Fruit fly (Drosophila melanogaster) whole organism, prepupa: ENCODE results near the gene CG4116.
A peak's percentile ranks its signal among the peaks of the same experiment; 100 is the strongest.

Source experiments
- CG10669 ChIP-seq: fragments of 200-800 bp; sonication (Bioruptor generic); optimal IDR thresholded peaks from 3 replicates; lab custom pipeline; 2018; ENCODE audit warnings: missing biosample characterization, mild to moderate bottlenecking, missing genetic modification characterization, moderate library complexity
- CG16779 ChIP-seq: fragments of 200-800 bp; sonication (Bioruptor generic); optimal IDR thresholded peaks from 3 replicates; lab custom pipeline; 2017; ENCODE audit warnings: missing biosample characterization, mild to moderate bottlenecking, missing genetic modification characterization
- CG4318 ChIP-seq: fragments of 200-800 bp; sonication (Bioruptor generic); optimal IDR thresholded peaks from 3 replicates; lab custom pipeline; 2017; ENCODE audit warnings: missing biosample characterization, mild to moderate bottlenecking, missing genetic modification characterization
- CG6163 ChIP-seq: fragments of 200-800 bp; sonication (Bioruptor generic); IDR thresholded peaks from 3 replicates; pipeline ENCODE4 v1.3.6; 2022; ENCODE audit warnings: missing biosample characterization, missing genetic modification characterization
- OdsH ChIP-seq: fragments of 200-800 bp; sonication (Bioruptor generic); optimal IDR thresholded peaks from 3 replicates; lab custom pipeline; 2016; ENCODE audit warnings: missing biosample characterization, missing genetic modification characterization
- Smox ChIP-seq: fragments of 200-800 bp; sonication (Bioruptor generic); optimal IDR thresholded peaks from 3 replicates; lab custom pipeline; 2016; ENCODE audit warnings: missing biosample characterization, missing genetic modification characterization
- achi ChIP-seq: fragments of 200-800 bp; sonication (Bioruptor generic); optimal IDR thresholded peaks from 3 replicates; lab custom pipeline; 2016; ENCODE audit warnings: missing biosample characterization, missing genetic modification characterization
- lz ChIP-seq: fragments of 200-800 bp; sonication (Bioruptor generic); optimal IDR thresholded peaks from 3 replicates; lab custom pipeline; 2016; ENCODE audit warnings: missing biosample characterization, missing genetic modification characterization
- ss ChIP-seq, 2 experiments: fragments of 200-800 bp; sonication (Bioruptor generic); optimal IDR thresholded peaks; 2 replicates in 1 of 2; 3 replicates in 1 of 2; lab custom pipeline; 2017 to 2018; ENCODE audit warnings: mild to moderate bottlenecking in 2 of 2, missing biosample characterization in 2 of 2, missing genetic modification characterization in 2 of 2, moderate library complexity in 1 of 2

dm6 chrX:3036527-3036926 lies 30.8 kb downstream of the CG4116 start:
- no peak for TF ChIP-seq CG16779 (tag; lab: Kevin White, UChicago)
- TF ChIP-seq achi (GFP tag; lab: Kevin White, UChicago) = peak; percentile 24
- no peak for TF ChIP-seq CG4318 (GFP tag; lab: Kevin White, UChicago)
- TF ChIP-seq ss (GFP tag; optimal IDR thresholded peaks at IDR 0.05; lab: Kevin White, UChicago) = peak in 1 of 2 experiments; percentile 62
- peak; percentile 28 for TF ChIP-seq lz (GFP tag; lab: Kevin White, UChicago)
- TF ChIP-seq CG6163 (GFP tag; lab: Robert Waterston, UW) = peak; percentile 50; the same call in 2 of the 3 replicates
- TF ChIP-seq OdsH (GFP tag; lab: Kevin White, UChicago) = peak; percentile 16
- peak; percentile 26 for TF ChIP-seq CG10669 (GFP tag; lab: Kevin White, UChicago)
- TF ChIP-seq Smox = peak; percentile 17
